Fruit fly (Drosophila melanogaster) whole organism, embryonic: Measurements from ENCODE around the gene Calr.

Source experiments
- CG12744 ChIP-seq: fragments of 200-800 bp; sonication (Bioruptor generic); optimal IDR thresholded peaks from 2 replicates; lab custom pipeline; 2016; ENCODE audit warnings: missing biosample characterization, missing genetic modification characterization
- CG13624 ChIP-seq: fragments of 200-800 bp; sonication (Bioruptor generic); optimal IDR thresholded peaks from 2 replicates; lab custom pipeline; 2016; ENCODE audit warnings: missing biosample characterization, missing genetic modification characterization
- CG15696 ChIP-seq: fragments of 200-800 bp; sonication (Bioruptor generic); optimal IDR thresholded peaks from 2 replicates; lab custom pipeline; 2019; ENCODE audit warnings: missing biosample characterization, mild to moderate bottlenecking, missing genetic modification characterization, moderate library complexity
- CG1603 ChIP-seq: fragments of 200-800 bp; sonication (Bioruptor generic); optimal IDR thresholded peaks from 2 replicates; lab custom pipeline; 2019; ENCODE audit warnings: missing biosample characterization, mild to moderate bottlenecking, missing genetic modification characterization, moderate library complexity
- CG17359 ChIP-seq: fragments of 200-800 bp; sonication (Bioruptor generic); optimal IDR thresholded peaks from 3 replicates; lab custom pipeline; 2018; ENCODE audit warnings: missing biosample characterization, mild to moderate bottlenecking, missing genetic modification characterization, moderate library complexity
- CG17361 ChIP-seq: fragments of 200-800 bp; sonication (Bioruptor generic); IDR thresholded peaks from 3 replicates; pipeline ENCODE4 v1.3.6; 2022; ENCODE audit warnings: missing biosample characterization, missing genetic modification characterization
- CG2199 ChIP-seq: fragments of 200-800 bp; sonication (Bioruptor generic); IDR thresholded peaks from 3 replicates; pipeline ENCODE4 v1.3.6; 2022; ENCODE audit warnings: missing biosample characterization, missing genetic modification characterization
- CG31224 ChIP-seq: fragments of 200-800 bp; sonication (Bioruptor generic); IDR thresholded peaks from 2 replicates; pipeline ENCODE4 v1.3.6; 2022; ENCODE audit warnings: missing biosample characterization, missing genetic modification characterization
- CG31388 ChIP-seq: fragments of 200-800 bp; sonication (Bioruptor generic); optimal IDR thresholded peaks from 2 replicates; lab custom pipeline; 2016; ENCODE audit warnings: missing biosample characterization, missing genetic modification characterization
- CG31441 ChIP-seq: fragments of 200-800 bp; sonication (Bioruptor generic); IDR thresholded peaks from 2 replicates; pipeline ENCODE4 v1.3.6; 2022; ENCODE audit warnings: missing biosample characterization, missing genetic modification characterization
- CG33213 ChIP-seq: fragments of 200-800 bp; sonication (Bioruptor generic); optimal IDR thresholded peaks from 3 replicates; lab custom pipeline; 2016; ENCODE audit warnings: missing biosample characterization, missing genetic modification characterization
- CG3847 ChIP-seq: fragments of 200-800 bp; sonication (Bioruptor generic); IDR thresholded peaks from 2 replicates; pipeline ENCODE4 v1.3.6; 2022; ENCODE audit warnings: missing biosample characterization, missing genetic modification characterization
- CG3995 ChIP-seq: fragments of 200-800 bp; sonication (Bioruptor generic); optimal IDR thresholded peaks from 3 replicates; lab custom pipeline; 2016; ENCODE audit warnings: missing biosample characterization, missing genetic modification characterization
- CG4404 ChIP-seq: fragments of 200-800 bp; sonication (Bioruptor generic); IDR thresholded peaks from 2 replicates; pipeline ENCODE4 v1.3.6; 2022; ENCODE audit warnings: missing biosample characterization, missing genetic modification characterization
- CG4707 ChIP-seq: fragments of 200-800 bp; sonication (Bioruptor generic); optimal IDR thresholded peaks from 2 replicates; lab custom pipeline; 2018; ENCODE audit warnings: missing biosample characterization, mild to moderate bottlenecking, missing genetic modification characterization, moderate library complexity
- CG6689 ChIP-seq: fragments of 200-800 bp; sonication (Bioruptor generic); IDR thresholded peaks from 2 replicates; pipeline ENCODE4 v1.3.6; 2022; ENCODE audit warnings: missing biosample characterization, missing genetic modification characterization
- CG7556 ChIP-seq: fragments of 200-800 bp; sonication (Bioruptor generic); optimal IDR thresholded peaks from 2 replicates; lab custom pipeline; 2017; ENCODE audit warnings: missing biosample characterization, mild to moderate bottlenecking, missing genetic modification characterization
- CG7839 ChIP-seq: fragments of 200-800 bp; sonication (Bioruptor generic); optimal IDR thresholded peaks from 3 replicates; lab custom pipeline; 2018; ENCODE audit warnings: missing biosample characterization, mild to moderate bottlenecking, missing genetic modification characterization, moderate library complexity
- Deaf1 ChIP-seq: fragments of 200-800 bp; optimal IDR thresholded peaks from 3 replicates; lab custom pipeline; 2019; ENCODE audit warnings: missing biosample characterization, mild to moderate bottlenecking, missing genetic modification characterization, moderate library complexity
- Elba2 ChIP-seq: fragments of 200-800 bp; sonication (Bioruptor generic); optimal IDR thresholded peaks from 3 replicates; lab custom pipeline; 2016; ENCODE audit warnings: missing biosample characterization, missing genetic modification characterization
- Fer1 ChIP-seq: fragments of 200-800 bp; sonication (Bioruptor generic); optimal IDR thresholded peaks from 2 replicates; lab custom pipeline; 2017; ENCODE audit warnings: missing biosample characterization, mild to moderate bottlenecking, missing genetic modification characterization
- Fer2 ChIP-seq: fragments of 200-800 bp; sonication (Bioruptor generic); optimal IDR thresholded peaks from 2 replicates; lab custom pipeline; 2018; ENCODE audit warnings: missing biosample characterization, mild to moderate bottlenecking, missing genetic modification characterization, moderate library complexity
- Hr3 ChIP-seq: fragments of 200-800 bp; sonication (Bioruptor generic); optimal IDR thresholded peaks from 3 replicates; lab custom pipeline; 2016; ENCODE audit warnings: missing biosample characterization, missing genetic modification characterization
- NFAT ChIP-seq: fragments of 200-800 bp; sonication (Bioruptor generic); IDR thresholded peaks from 2 replicates; pipeline ENCODE4 v1.3.6; 2022; ENCODE audit warnings: missing biosample characterization, missing genetic modification characterization
- Oli ChIP-seq: fragments of 200-800 bp; sonication (Bioruptor generic); optimal IDR thresholded peaks from 2 replicates; lab custom pipeline; 2018; ENCODE audit warnings: missing biosample characterization, mild to moderate bottlenecking, missing genetic modification characterization, moderate library complexity
- Opbp ChIP-seq: fragments of 200-800 bp; sonication (Bioruptor generic); IDR thresholded peaks from 3 replicates; pipeline ENCODE4 v1.3.6; 2022; ENCODE audit warnings: missing biosample characterization, missing genetic modification characterization; ENCODE audit not compliant: partially characterized antibody
- Sox100B ChIP-seq: fragments of 200-800 bp; sonication (Bioruptor generic); optimal IDR thresholded peaks from 3 replicates; lab custom pipeline; 2018; ENCODE audit warnings: missing biosample characterization, mild to moderate bottlenecking, missing genetic modification characterization
- Sry-β ChIP-seq: fragments of 200-800 bp; sonication (Bioruptor generic); optimal IDR thresholded peaks from 2 replicates; lab custom pipeline; 2018; ENCODE audit warnings: missing biosample characterization, mild to moderate bottlenecking, missing genetic modification characterization, moderate library complexity
- al ChIP-seq: fragments of 200-800 bp; sonication (Bioruptor generic); IDR thresholded peaks from 2 replicates; pipeline ENCODE4 v1.3.6; 2022; ENCODE audit warnings: missing biosample characterization, missing genetic modification characterization
- ato ChIP-seq: fragments of 200-800 bp; sonication (Bioruptor generic); IDR thresholded peaks from 2 replicates; pipeline ENCODE4 v1.3.6; 2022; ENCODE audit warnings: missing biosample characterization, missing genetic modification characterization; ENCODE audit not compliant: partially characterized antibody
- bcd ChIP-seq: fragments of 200-800 bp; sonication (Bioruptor generic); optimal IDR thresholded peaks from 2 replicates; lab custom pipeline; 2017; ENCODE audit warnings: missing biosample characterization, mild to moderate bottlenecking, missing genetic modification characterization
- chinmo ChIP-seq: fragments of 200-800 bp; sonication (Bioruptor generic); IDR thresholded peaks from 4 replicates; pipeline ENCODE4 v1.3.6; 2022; ENCODE audit warnings: missing biosample characterization, missing genetic modification characterization; ENCODE audit not compliant: partially characterized antibody
- dmrt99B ChIP-seq: fragments of 200-800 bp; sonication (Bioruptor generic); optimal IDR thresholded peaks from 2 replicates; lab custom pipeline; 2018; ENCODE audit warnings: missing biosample characterization, mild to moderate bottlenecking, missing genetic modification characterization, moderate library complexity
- dpn ChIP-seq, 2 experiments: fragments of 200-800 bp; sonication (Bioruptor generic); optimal IDR thresholded peaks; 3 replicates each; lab custom pipeline; 2016; ENCODE audit warnings: missing biosample characterization in 2 of 2, missing genetic modification characterization in 2 of 2
- ems ChIP-seq: fragments of 200-800 bp; sonication (Bioruptor generic); optimal IDR thresholded peaks from 3 replicates; lab custom pipeline; 2016; ENCODE audit warnings: missing biosample characterization, missing genetic modification characterization
- eyg ChIP-seq: fragments of 200-800 bp; sonication (Bioruptor generic); optimal IDR thresholded peaks from 3 replicates; lab custom pipeline; 2016; ENCODE audit warnings: missing biosample characterization, missing genetic modification characterization
- fd96Cb ChIP-seq: fragments of 200-800 bp; sonication (Bioruptor generic); optimal IDR thresholded peaks from 2 replicates; lab custom pipeline; 2018; ENCODE audit warnings: missing biosample characterization, mild to moderate bottlenecking, missing genetic modification characterization, moderate library complexity
- gt ChIP-seq: fragments of 200-800 bp; sonication (Bioruptor generic); IDR thresholded peaks from 2 replicates; pipeline ENCODE4 v1.3.6; 2022; ENCODE audit warnings: missing biosample characterization, missing genetic modification characterization
- hkb ChIP-seq, 2 experiments: fragments of 200-800 bp in 1 of 2; fragments of >200 bp in 1 of 2; sonication (Bioruptor generic) in 1 of 2; IDR thresholded peaks in 1 of 2; optimal IDR thresholded peaks in 1 of 2; 2 replicates each; pipeline versions ENCODE4 v1.3.6 to Lab custom; 2017 to 2022; ENCODE audit warnings: missing biosample characterization in 1 of 2, missing genetic modification characterization in 1 of 2
- jumu ChIP-seq: fragments of 200-800 bp; sonication (Bioruptor generic); optimal IDR thresholded peaks from 3 replicates; lab custom pipeline; 2016; ENCODE audit warnings: missing biosample characterization, missing genetic modification characterization
- lbe ChIP-seq: fragments of 200-800 bp; sonication (Bioruptor generic); optimal IDR thresholded peaks from 2 replicates; lab custom pipeline; 2016; ENCODE audit warnings: missing biosample characterization, mild to moderate bottlenecking, missing genetic modification characterization
- mam ChIP-seq: fragments of 200-800 bp; sonication (Bioruptor generic); optimal IDR thresholded peaks from 3 replicates; lab custom pipeline; 2016; ENCODE audit warnings: missing biosample characterization, missing genetic modification characterization
- prd ChIP-seq, 3 experiments: fragments of >200 bp in 2 of 3; fragments of 200-800 bp in 1 of 3; sonication (Bioruptor generic) in 1 of 3; optimal IDR thresholded peaks in 2 of 3; IDR thresholded peaks in 1 of 3; 2 replicates in 2 of 3; 3 replicates in 1 of 3; pipeline versions ENCODE4 v1.3.6 to Lab custom; 2017 to 2022; ENCODE audit warnings: missing biosample characterization in 1 of 3, missing genetic modification characterization in 1 of 3
- shn ChIP-seq: fragments of 200-800 bp; sonication (Bioruptor generic); optimal IDR thresholded peaks from 3 replicates; lab custom pipeline; 2016; ENCODE audit warnings: missing biosample characterization, missing genetic modification characterization
- sima ChIP-seq: fragments of 200-800 bp; sonication (Bioruptor generic); optimal IDR thresholded peaks from 2 replicates; lab custom pipeline; 2016; ENCODE audit warnings: missing biosample characterization, missing genetic modification characterization
- sug ChIP-seq: fragments of 200-800 bp; optimal IDR thresholded peaks from 2 replicates; lab custom pipeline; 2019; ENCODE audit warnings: missing biosample characterization, mild to moderate bottlenecking, missing genetic modification characterization, moderate library complexity
- usp ChIP-seq: fragments of >200 bp; optimal IDR thresholded peaks from 2 replicates; lab custom pipeline; 2017; ENCODE audit warnings: missing biosample characterization, missing genetic modification characterization
- vnd ChIP-seq: fragments of 200-800 bp; sonication (Bioruptor generic); IDR thresholded peaks from 3 replicates; pipeline ENCODE4 v1.3.6; 2022; ENCODE audit warnings: missing biosample characterization, missing genetic modification characterization; ENCODE audit not compliant: partially characterized antibody
- wek ChIP-seq: fragments of 200-800 bp; sonication (Bioruptor generic); optimal IDR thresholded peaks from 3 replicates; lab custom pipeline; 2018; ENCODE audit warnings: missing biosample characterization, mild to moderate bottlenecking, missing genetic modification characterization, moderate library complexity

Calr gene

dm6 chr3R:9626880-9627401, 3.7 kb downstream of the Calr start, which contains the start of the genes CG9427 and CG8319 (continued):
- TF ChIP-seq ems (GFP tag; lab: Kevin White, UChicago) (peak; percentile 66), vnd (peak; percentile 76), gt (GFP tag; lab: Robert Waterston, UW) (no peak), sug (tag; lab: Kevin White, UChicago) (peak; percentile 72), lbe (GFP tag; lab: Kevin White, UChicago) (peak; percentile 10), CG33213 (peak; percentile 26), chinmo (GFP tag; lab: Robert Waterston, UW) (0 out of 4 replicates have a peak, but pooled peaks have one; percentile 44), CG1603 (peak; percentile 68), NFAT (GFP tag; lab: Robert Waterston, UW) (peak; percentile 42), hkb (optimal IDR thresholded peaks at IDR 0.05; lab: Kevin White, UChicago) (no peak), hkb (GFP tag; IDR thresholded peaks at IDR 0.05; lab: Robert Waterston, UW) (no peak), sima (GFP tag; lab: Kevin White, UChicago) (no peak), CG6689 (GFP tag; lab: Robert Waterston, UW) (peak; percentile 25; the same call in 1 of the 2 replicates), al (0 out of 2 replicates have a peak, but pooled peaks have one; percentile 25), CG15696 (peak; percentile 52), Deaf1 (peak; percentile 49), CG7839 (tag; lab: Kevin White, UChicago) (peak; percentile 51), Sry-β (GFP tag; lab: Kevin White, UChicago) (peak; percentile 62), CG17361 (GFP tag; lab: Robert Waterston, UW) (peak; percentile 67; the same call in 2 of the 3 replicates), CG31388 (GFP tag; lab: Kevin White, UChicago) (peak; percentile 36), shn (peak; percentile 16), Fer1 (peak; percentile 75), Opbp (peak; percentile 48; the same call in 2 of the 3 replicates), CG3847 (GFP tag; lab: Robert Waterston, UW) (peak; percentile 55), prd (optimal IDR thresholded peaks at IDR 0.05; lab: Kevin White, UChicago) (no peak), prd (GFP tag; IDR thresholded peaks at IDR 0.05; lab: Robert Waterston, UW) (peak; percentile 80), CG13624 (GFP tag; lab: Kevin White, UChicago) (peak; percentile 42), ato (GFP tag; lab: Robert Waterston, UW) (peak; percentile 16; the same call in 1 of the 2 replicates), Hr3 (peak; percentile 56), CG17359 (tag; lab: Kevin White, UChicago) (peak; percentile 64), dpn (GFP tag; optimal IDR thresholded peaks at IDR 0.05; lab: Kevin White, UChicago) (peak; percentile 57 to 77), CG4404 (GFP tag; lab: Robert Waterston, UW) (no peak; the same call in 1 of the 2 replicates), fd96Cb (tag; lab: Kevin White, UChicago) (peak; percentile 13), eyg (GFP tag; lab: Kevin White, UChicago) (no peak), CG2199 (no peak), dmrt99B (tag; lab: Kevin White, UChicago) (peak; percentile 30), Sox100B (GFP tag; lab: Kevin White, UChicago) (peak; percentile 30), wek (GFP tag; lab: Kevin White, UChicago) (no peak), bcd (peak; percentile 60), jumu (GFP tag; lab: Kevin White, UChicago) (peak; percentile 46), Elba2 (GFP tag; lab: Kevin White, UChicago) (peak; percentile 16), Oli (tag; lab: Kevin White, UChicago) (no peak), CG31441 (GFP tag; lab: Robert Waterston, UW) (peak; percentile 90), mam (peak; percentile 66), CG7556 (GFP tag; lab: Kevin White, UChicago) (peak; percentile 32), Fer2 (peak; percentile 52), CG12744 (GFP tag; lab: Kevin White, UChicago) (peak; percentile 38), CG4707 (GFP tag; lab: Kevin White, UChicago) (no peak), CG3995 (GFP tag; lab: Kevin White, UChicago) (peak; percentile 100), usp (GFP tag; lab: Kevin White, UChicago) (no peak), CG31224 (GFP tag; lab: Robert Waterston, UW) (no peak)
